Worm (Caenorhabditis elegans) whole organism, L4 larva: ENCODE measurements around the gene C17H11.4.

Experiments used
- F37D6.2 ChIP-seq: sonication (generic microtip); optimal IDR thresholded peaks from 2 replicates; lab custom pipeline; 2016; ENCODE audit warnings: mild to moderate bottlenecking, missing genetic modification characterization, missing compliant biosample characterization
- ama-1 ChIP-seq: fragments of 150-350 bp; optimal IDR thresholded peaks from 2 replicates; lab custom pipeline; 2014; ENCODE audit warnings: inconsistent platforms, mixed read lengths
- daf-16 ChIP-seq, 3 experiments: sonication (generic microtip); optimal IDR thresholded peaks; 2 replicates each; lab custom pipeline; 2016 to 2017; ENCODE audit warnings: missing genetic modification characterization in 3 of 3, missing genetic modification reagents in 3 of 3, mild to moderate bottlenecking in 2 of 3, missing compliant biosample characterization in 2 of 3, missing biosample characterization in 1 of 3, moderate library complexity in 1 of 3
- egl-27 ChIP-seq: sonication (generic microtip); optimal IDR thresholded peaks from 3 replicates; lab custom pipeline; 2017; ENCODE audit warnings: missing biosample characterization, missing genetic modification reagents, missing genetic modification characterization
- hif-1 ChIP-seq, 2 experiments: sonication (generic microtip); optimal IDR thresholded peaks; 2 replicates each; lab custom pipeline; 2016 to 2017; ENCODE audit warnings: missing compliant biosample characterization in 2 of 2, missing genetic modification characterization in 2 of 2, missing genetic modification reagents in 2 of 2, missing genotype in 2 of 2, mild to moderate bottlenecking in 1 of 2
- mep-1 ChIP-seq: fragments of 150-350 bp; sonication (generic microtip); optimal IDR thresholded peaks from 3 replicates; lab custom pipeline; 2014; ENCODE audit warnings: missing biosample characterization, missing genetic modification characterization
- nhr-10 ChIP-seq: fragments of 150-350 bp; optimal IDR thresholded peaks from 2 replicates; lab custom pipeline; 2014; ENCODE audit warnings: missing biosample characterization, missing genetic modification characterization
- nhr-28 ChIP-seq: fragments of 150-350 bp; optimal IDR thresholded peaks from 2 replicates; lab custom pipeline; 2014; ENCODE audit warnings: missing biosample characterization, missing genetic modification characterization
- snpc-4 ChIP-seq: fragments of 150-350 bp; optimal IDR thresholded peaks from 2 replicates; lab custom pipeline; 2014; ENCODE audit warnings: missing biosample characterization, missing genetic modification characterization
- ztf-11 ChIP-seq: fragments of 150-350 bp; optimal IDR thresholded peaks from 2 replicates; lab custom pipeline; 2014; ENCODE audit warnings: missing biosample characterization, missing genetic modification characterization

ce11 chrX:8204475-8204874, 23.0 kb upstream of the C17H11.4 start:
- TF ChIP-seq mep-1 (no peak), egl-27 (tag; lab: Kevin White, UChicago) (no peak), F37D6.2 (tag; lab: Kevin White, UChicago) (no peak), daf-16 (GFP tag; optimal IDR thresholded peaks at IDR 0.05; lab: Kevin White, UChicago) (no peak), daf-16 (tag; optimal IDR thresholded peaks at IDR 0.05; lab: Kevin White, UChicago) (no peak), nhr-10 (no peak), hif-1 (tag; optimal IDR thresholded peaks at IDR 0.05; lab: Kevin White, UChicago) (no peak), ama-1 (no peak), ztf-11 (no peak), snpc-4 (tag; lab: Kevin White, UChicago) (no peak), nhr-28 (tag; lab: Kevin White, UChicago) (no peak)
